Fruit fly (Drosophila melanogaster): ENCODE results near the gene CG11444.

The CG11444 gene

DNA sequence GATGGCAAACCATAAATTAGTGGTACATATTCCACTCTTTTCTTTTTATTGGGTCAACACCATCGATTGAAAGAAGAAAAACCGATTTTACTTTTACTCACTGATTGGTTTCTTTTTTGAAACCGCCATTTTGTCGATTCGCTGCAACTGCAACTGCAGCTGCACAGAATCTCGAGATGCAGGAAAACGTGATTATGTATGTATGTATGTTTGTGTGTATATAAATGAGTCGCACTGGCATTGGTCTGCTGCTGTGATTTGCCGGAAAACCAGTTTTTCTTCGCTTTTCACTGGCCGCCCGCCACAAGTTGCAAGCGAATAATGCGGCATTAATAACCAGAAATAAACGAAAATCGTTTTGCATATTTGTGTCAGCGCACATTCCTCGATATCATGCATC lies 520 bp upstream of the CG11444 start:
- TF ChIP-seq Dref (GFP tag; IDR thresholded peaks at IDR 0.05), result no peak
- no peak for TF ChIP-seq CHES-1-like (GFP tag; optimal IDR thresholded peaks at IDR 0.05)
- no peak for TF ChIP-seq Mad (GFP tag; optimal IDR thresholded peaks at IDR 0.05)
- peak; percentile 29 for TF ChIP-seq cg (GFP tag; optimal IDR thresholded peaks at IDR 0.05)
- peak; percentile 89 for TF ChIP-seq Nf-YC (tag; optimal IDR thresholded peaks at IDR 0.05)
- TF ChIP-seq ac (GFP tag; optimal IDR thresholded peaks at IDR 0.05), result peak; percentile 10
- TF ChIP-seq Lhr (GFP tag; optimal IDR thresholded peaks at IDR 0.05), result no peak
- TF ChIP-seq CG6813 (GFP tag; optimal IDR thresholded peaks at IDR 0.05), result no peak
- TF ChIP-seq kni (GFP tag; optimal IDR thresholded peaks at IDR 0.05), result peak; percentile 34
- peak; percentile 97 for TF ChIP-seq Nf-YB (GFP tag; optimal IDR thresholded peaks at IDR 0.05)

DNA sequence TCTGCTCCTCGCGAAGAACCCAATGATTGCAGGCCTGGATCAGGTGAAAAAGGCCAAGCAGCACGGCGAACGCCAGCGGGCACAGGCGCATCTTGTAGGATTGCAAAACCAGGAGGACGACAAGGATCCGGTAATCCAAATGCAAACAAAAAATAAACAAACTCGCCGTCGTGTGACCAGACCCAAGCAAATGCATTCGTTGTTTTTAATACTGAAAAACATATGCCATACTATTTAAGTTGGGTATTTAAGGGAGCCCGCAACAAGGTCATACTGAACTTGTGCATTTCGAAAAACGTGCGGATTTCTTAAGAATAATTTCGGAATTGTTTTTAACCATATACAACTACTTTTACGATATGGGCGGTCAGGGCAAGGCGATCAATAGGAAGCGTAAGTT lies 2.5 kb downstream of the CG11444 start, which contains the start of the genes CG11436 and CG3527:
CG11436 (minus strand) TSS at position 162 of the 400 bp plus-strand sequence.
CG3527 (plus strand) TSS at position 257 of the 400 bp plus-strand sequence.
- TF ChIP-seq CG15514 (GFP tag; optimal IDR thresholded peaks at IDR 0.05), result peak; percentile 15
- peak; percentile 67 for TF ChIP-seq CG4617 (GFP tag; optimal IDR thresholded peaks at IDR 0.05; ENCODE audit: borderline replicate concordance)
- TF ChIP-seq Med (GFP tag), result peak; percentile 70
- no peak for TF ChIP-seq Six4 (GFP tag; optimal IDR thresholded peaks at IDR 0.05)
- no peak for TF ChIP-seq mam (GFP tag; optimal IDR thresholded peaks at IDR 0.05)
- no peak for TF ChIP-seq CG13894 (tag; optimal IDR thresholded peaks at IDR 0.05)
- peak; percentile 44 for TF ChIP-seq stwl (tag; optimal IDR thresholded peaks at IDR 0.05)
- TF ChIP-seq CG17568 (GFP tag; optimal IDR thresholded peaks at IDR 0.05), result no peak
- 0 out of 3 replicates have a peak, but pooled peaks have one; percentile 8 for TF ChIP-seq zfh1 (GFP tag; IDR thresholded peaks at IDR 0.05)
- TF ChIP-seq CG4404 (GFP tag; IDR thresholded peaks at IDR 0.05), result no peak
- peak; percentile 33 for TF ChIP-seq trem (tag; optimal IDR thresholded peaks at IDR 0.05)
- TF ChIP-seq CG12659 (GFP tag; optimal IDR thresholded peaks at IDR 0.05), result no peak
- TF ChIP-seq CG13287 (GFP tag; IDR thresholded peaks at IDR 0.05; ENCODE audit: partially characterized antibody), result peak; percentile 30; the same call in 1 of the 2 replicates
- TF ChIP-seq MESR4 (GFP tag; optimal IDR thresholded peaks at IDR 0.05), result peak; percentile 72
- peak; percentile 86 for TF ChIP-seq gfzf (GFP tag; optimal IDR thresholded peaks at IDR 0.05)
- TF ChIP-seq C15 (GFP tag; IDR thresholded peaks at IDR 0.05), result no peak
- TF ChIP-seq E2f2 (GFP tag; IDR thresholded peaks at IDR 0.05), result peak; percentile 52
- TF ChIP-seq CG1603 (tag; optimal IDR thresholded peaks at IDR 0.05), result peak; percentile 27
- no peak for TF ChIP-seq ssp (GFP tag; IDR thresholded peaks at IDR 0.05)
- peak; percentile 7 for TF ChIP-seq dm (GFP tag; optimal IDR thresholded peaks at IDR 0.05)
- TF ChIP-seq CTCF (GFP tag; optimal IDR thresholded peaks at IDR 0.05), result peak; percentile 31
- TF ChIP-seq pzg (GFP tag; optimal IDR thresholded peaks at IDR 0.05), result peak; percentile 66
- no peak for TF ChIP-seq ewg (GFP tag; optimal IDR thresholded peaks at IDR 0.05)
- no peak for TF ChIP-seq gsb (GFP tag; IDR thresholded peaks at IDR 0.05)
- TF ChIP-seq btn (GFP tag; optimal IDR thresholded peaks at IDR 0.05), result no peak
- TF ChIP-seq E2f1 (GFP tag; IDR thresholded peaks at IDR 0.05), result no peak
- TF ChIP-seq ham (GFP tag; IDR thresholded peaks at IDR 0.05), result no peak
- TF ChIP-seq Ets97D (GFP tag; optimal IDR thresholded peaks at IDR 0.05), result peak; percentile 12
- no peak for TF ChIP-seq Oaz (GFP tag; IDR thresholded peaks at IDR 0.05)
- TF ChIP-seq CG4730 (GFP tag; IDR thresholded peaks at IDR 0.05), result no peak
- TF ChIP-seq CG18599 (GFP tag; optimal IDR thresholded peaks at IDR 0.05), result no peak
- TF ChIP-seq CG14667 (GFP tag; IDR thresholded peaks at IDR 0.05), result no peak
- peak; percentile 5 for TF ChIP-seq CG14710 (tag; optimal IDR thresholded peaks at IDR 0.05)
- TF ChIP-seq ac (GFP tag; optimal IDR thresholded peaks at IDR 0.05), result no peak
- no peak for TF ChIP-seq CG15696 (tag; optimal IDR thresholded peaks at IDR 0.05)
- TF ChIP-seq MBD-R2 (GFP tag; IDR thresholded peaks at IDR 0.05), result peak; percentile 81
- peak; percentile 75 for TF ChIP-seq CG9797 (GFP tag; optimal IDR thresholded peaks at IDR 0.05)
- TF ChIP-seq Sin3A (optimal IDR thresholded peaks at IDR 0.05), result peak; percentile 28
- TF ChIP-seq jing (GFP tag; optimal IDR thresholded peaks at IDR 0.05), result no peak
- no peak for TF ChIP-seq CG15479 (GFP tag; optimal IDR thresholded peaks at IDR 0.05)
- TF ChIP-seq h (optimal IDR thresholded peaks at IDR 0.05), result no peak
- no peak for TF ChIP-seq CG43689 (GFP tag; IDR thresholded peaks at IDR 0.05)

Data from whole organism, embryonic.